Fruit fly (Drosophila melanogaster): ENCODE measurements around the gene ras.

ras gene

dm6 chrX:10784812-10785638 lies 40.7 kb downstream of the ras start (continued):
- TF ChIP-seq CG4730 (GFP tag; IDR thresholded peaks at IDR 0.05) = no peak
- TF ChIP-seq Nf-YA (GFP tag; IDR thresholded peaks at IDR 0.05) = no peak
- no peak for TF ChIP-seq CG1603 (tag; optimal IDR thresholded peaks at IDR 0.05)
- no peak for TF ChIP-seq HLH54F (GFP tag; optimal IDR thresholded peaks at IDR 0.05)
- peak; percentile 16 for TF ChIP-seq lilli (GFP tag; optimal IDR thresholded peaks at IDR 0.05)
- peak; percentile 11 for TF ChIP-seq zen (tag; optimal IDR thresholded peaks at IDR 0.05)
- peak; percentile 16 for TF ChIP-seq CG12104 (GFP tag; optimal IDR thresholded peaks at IDR 0.05)
- TF ChIP-seq Meics (GFP tag; optimal IDR thresholded peaks at IDR 0.05) = peak; percentile 18
- no peak for TF ChIP-seq odd (GFP tag; optimal IDR thresholded peaks at IDR 0.05)
- TF ChIP-seq E2f1 (GFP tag; IDR thresholded peaks at IDR 0.05) = peak; percentile 10; the same call in 1 of the 2 replicates
- no peak for TF ChIP-seq scrt (GFP tag; optimal IDR thresholded peaks at IDR 0.05)
- TF ChIP-seq gsb (GFP tag; IDR thresholded peaks at IDR 0.05) = no peak

- TF ChIP-seq CG1529 (GFP tag; optimal IDR thresholded peaks at IDR 0.05) (no peak), CG13894 (tag; optimal IDR thresholded peaks at IDR 0.05) (peak; percentile 41), lab (GFP tag; optimal IDR thresholded peaks at IDR 0.05) (peak; percentile 15), nerfin-1 (tag; optimal IDR thresholded peaks at IDR 0.05) (peak; percentile 53), lbe (GFP tag; optimal IDR thresholded peaks at IDR 0.05) (no peak), CG10321 (GFP tag; IDR thresholded peaks at IDR 0.05) (no peak), CG13624 (GFP tag; optimal IDR thresholded peaks at IDR 0.05) (peak; percentile 7), HHEX (GFP tag; optimal IDR thresholded peaks at IDR 0.05) (peak; percentile 27), CG15514 (GFP tag; optimal IDR thresholded peaks at IDR 0.05) (peak; percentile 38), Opbp (GFP tag; IDR thresholded peaks at IDR 0.05; ENCODE audit: partially characterized antibody) (0 out of 3 replicates have a peak, but pooled peaks have one; percentile 41), trem (tag; optimal IDR thresholded peaks at IDR 0.05) (peak; percentile 99), dan (GFP tag; IDR thresholded peaks at IDR 0.05) (no peak), HmgZ (tag; optimal IDR thresholded peaks at IDR 0.05) (peak; percentile 22), Adf1 (GFP tag; IDR thresholded peaks at IDR 0.05) (peak; percentile 31; the same call in 1 of the 2 replicates), toy (GFP tag; IDR thresholded peaks at IDR 0.05) (no peak), CG17361 (GFP tag; IDR thresholded peaks at IDR 0.05) (no peak), scrt (GFP tag; optimal IDR thresholded peaks at IDR 0.05) (peak; percentile 13), CG13775 (GFP tag; optimal IDR thresholded peaks at IDR 0.05) (no peak), fu2 (GFP tag; optimal IDR thresholded peaks at IDR 0.05) (no peak), tap (tag; optimal IDR thresholded peaks at IDR 0.05) (no peak), CG5245 (GFP tag; optimal IDR thresholded peaks at IDR 0.05) (no peak), CG10543 (GFP tag; optimal IDR thresholded peaks at IDR 0.05) (peak; percentile 6), cg (GFP tag; optimal IDR thresholded peaks at IDR 0.05) (peak; percentile 87), CG8944 (GFP tag; optimal IDR thresholded peaks at IDR 0.05) (no peak), CG9876 (GFP tag; optimal IDR thresholded peaks at IDR 0.05) (no peak), Doc3 (GFP tag; IDR thresholded peaks at IDR 0.05; ENCODE audit: partially characterized antibody) (no peak), ems (GFP tag; optimal IDR thresholded peaks at IDR 0.05) (peak; percentile 12), sug (tag; optimal IDR thresholded peaks at IDR 0.05) (peak; percentile 16), CG12744 (GFP tag; optimal IDR thresholded peaks at IDR 0.05) (no peak), rib (GFP tag; IDR thresholded peaks at IDR 0.05) (peak; percentile 69), CG8924 (tag; optimal IDR thresholded peaks at IDR 0.05) (peak; percentile 24), Med (GFP tag) (peak; percentile 71), CG3163 (GFP tag; optimal IDR thresholded peaks at IDR 0.05) (peak; percentile 94), Ada2b (GFP tag; IDR thresholded peaks at IDR 0.05) (no peak), stwl (tag; optimal IDR thresholded peaks at IDR 0.05) (peak; percentile 31), twi (tag; optimal IDR thresholded peaks at IDR 0.05) (peak; percentile 53), cwo (GFP tag; optimal IDR thresholded peaks at IDR 0.05) (peak; percentile 55)
These were observed 41.6 kb downstream of the ras start for dm6 chrX:10785920-10786361.

Measured in whole organism, embryonic.